Fruit fly (Drosophila melanogaster): Measurements from ENCODE around the gene dsx-c73A.

Gene dsx-c73A

dm6 chr3L:16487812-16488211 is 36.1 kb upstream of the dsx-c73A start:
- TF ChIP-seq h (optimal IDR thresholded peaks at IDR 0.05) = no peak
- no peak for TF ChIP-seq Sin3A (optimal IDR thresholded peaks at IDR 0.05)
- TF ChIP-seq insv (optimal IDR thresholded peaks at IDR 0.05) = no peak
- TF ChIP-seq psq (optimal IDR thresholded peaks at IDR 0.05) = no peak
- no peak for TF ChIP-seq Myc (optimal IDR thresholded peaks at IDR 0.05)
- TF ChIP-seq ttk (optimal IDR thresholded peaks at IDR 0.05) = no peak

DNA sequence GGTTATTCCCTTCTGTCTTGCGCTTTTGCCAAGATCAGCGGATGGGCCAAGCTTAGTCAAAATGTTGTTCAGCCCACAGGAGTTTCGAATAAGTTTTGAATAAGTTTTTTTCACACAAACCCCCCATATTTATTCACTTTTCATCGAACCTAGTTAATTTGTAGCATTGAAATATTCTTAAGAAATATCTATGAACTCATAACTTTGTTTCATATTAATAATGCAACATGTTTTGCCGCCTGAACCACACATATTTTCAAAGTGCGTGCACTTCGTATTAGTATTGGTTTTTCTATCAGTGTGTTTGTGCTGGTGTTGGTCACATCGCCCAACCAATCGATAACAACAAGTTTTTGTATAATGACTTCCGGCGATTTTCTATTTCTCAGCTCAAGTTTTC is 34.7 kb upstream of the dsx-c73A start:
- TF ChIP-seq Myc (optimal IDR thresholded peaks at IDR 0.05) (no peak), insv (optimal IDR thresholded peaks at IDR 0.05) (no peak), h (optimal IDR thresholded peaks at IDR 0.05) (no peak), Sin3A (optimal IDR thresholded peaks at IDR 0.05) (no peak), ttk (optimal IDR thresholded peaks at IDR 0.05) (no peak), psq (optimal IDR thresholded peaks at IDR 0.05) (no peak)

DNA sequence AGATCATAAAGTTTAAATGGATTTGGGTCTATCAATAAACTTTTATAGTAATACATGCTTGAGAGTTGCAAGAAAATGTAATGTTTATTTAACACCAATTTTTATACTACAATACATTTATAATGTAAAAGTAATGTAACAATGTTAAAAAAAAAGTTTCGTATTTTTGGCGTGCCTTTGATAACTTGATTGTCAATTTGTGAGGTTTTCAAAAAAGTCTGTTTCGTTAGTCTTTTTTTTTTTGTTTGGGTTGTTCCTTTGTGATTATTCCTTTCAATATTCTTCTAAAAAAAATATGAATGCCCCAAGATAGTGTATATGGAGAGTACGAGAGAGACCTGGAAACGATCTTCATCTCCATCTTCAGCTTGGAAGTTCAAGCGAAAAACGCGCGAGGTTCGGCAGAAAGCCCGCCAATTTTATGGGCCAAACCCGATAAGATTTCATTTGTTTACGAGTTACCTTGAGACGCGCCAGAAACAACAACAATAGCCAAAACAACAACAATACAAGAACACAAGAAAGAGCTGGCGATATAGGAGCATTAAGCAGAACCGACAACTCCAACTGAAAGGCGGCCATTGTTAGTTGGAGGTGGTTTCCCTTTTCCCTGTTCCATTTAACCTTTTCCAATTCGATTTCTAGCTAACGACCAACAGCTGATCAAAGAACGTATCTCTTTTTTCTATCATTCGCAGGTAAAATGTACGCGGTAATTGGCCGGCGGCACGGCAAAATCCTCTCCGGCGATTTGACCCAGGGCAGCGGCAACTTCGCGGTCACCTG is 33.2 kb upstream of the dsx-c73A start:
- no peak for TF ChIP-seq ttk (optimal IDR thresholded peaks at IDR 0.05)
- TF ChIP-seq Sin3A (optimal IDR thresholded peaks at IDR 0.05) = no peak
- TF ChIP-seq Myc (optimal IDR thresholded peaks at IDR 0.05) = no peak
- no peak for TF ChIP-seq insv (optimal IDR thresholded peaks at IDR 0.05)
- no peak for TF ChIP-seq psq (optimal IDR thresholded peaks at IDR 0.05)
- no peak for TF ChIP-seq h (optimal IDR thresholded peaks at IDR 0.05)

DNA sequence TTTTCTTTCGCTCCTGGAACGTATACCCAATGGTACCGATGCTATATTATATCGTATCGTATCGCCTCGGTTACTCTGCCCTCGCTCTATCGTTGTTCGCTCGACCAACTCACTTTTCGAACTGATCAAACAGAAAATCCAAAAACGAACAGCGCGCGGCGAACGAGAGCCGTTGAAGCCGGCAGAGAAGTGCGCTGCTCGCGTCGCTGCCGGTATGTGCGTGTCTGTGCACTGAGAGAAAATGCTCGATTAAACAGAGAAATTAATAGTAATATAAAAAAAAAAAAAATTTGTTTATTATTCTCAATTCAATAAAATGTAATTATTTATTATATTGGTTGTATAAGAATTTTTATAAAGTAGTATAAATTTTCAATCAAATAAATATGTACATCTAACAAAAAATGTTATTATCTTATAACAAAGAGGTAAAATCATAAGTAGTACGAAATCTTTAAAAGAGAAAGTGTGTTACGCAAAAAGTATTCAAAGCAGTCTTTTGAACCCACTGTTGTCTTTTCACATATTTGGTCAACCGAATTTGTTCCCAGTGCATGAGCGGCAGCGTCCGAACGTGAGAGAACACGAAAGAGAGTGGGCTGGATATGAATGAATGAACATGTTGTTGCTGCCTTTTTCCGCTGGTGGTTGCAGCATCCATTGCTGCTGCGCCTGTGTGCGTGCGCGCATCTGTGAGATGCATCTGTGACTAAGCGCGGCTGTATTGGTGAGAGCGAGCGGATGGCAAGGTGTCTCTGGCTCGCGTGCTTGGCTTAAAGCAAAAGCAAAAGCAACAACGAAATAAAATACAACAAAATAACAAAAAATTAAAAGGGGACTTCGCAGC is 32.0 kb upstream of the dsx-c73A start, which contains the start of gene aos:
Gene aos, minus strand, starts transcription at position 127 of the 847 bp plus-strand sequence.
- no peak for TF ChIP-seq ttk (optimal IDR thresholded peaks at IDR 0.05)
- no peak for TF ChIP-seq Sin3A (optimal IDR thresholded peaks at IDR 0.05)
- TF ChIP-seq h (optimal IDR thresholded peaks at IDR 0.05) = no peak
- TF ChIP-seq psq (optimal IDR thresholded peaks at IDR 0.05) = no peak

DNA sequence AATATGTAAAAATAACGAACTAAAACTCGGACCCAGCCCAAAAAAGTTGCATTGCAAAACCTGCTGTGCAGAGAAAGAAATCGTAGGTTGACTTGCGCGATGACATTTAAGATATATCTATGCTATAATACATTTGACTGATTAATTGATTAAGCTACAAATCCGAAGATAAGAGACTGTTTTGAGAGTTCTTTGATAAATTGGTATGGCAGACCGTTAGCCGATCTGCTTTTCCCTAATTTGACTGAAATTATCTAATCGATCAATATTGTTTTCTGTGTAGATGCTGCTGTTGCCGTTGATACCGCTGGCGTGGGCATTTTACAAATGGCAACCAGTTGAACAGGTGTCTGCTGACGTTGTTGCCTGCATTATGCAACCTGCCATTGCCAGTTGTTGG is 30.4 kb upstream of the dsx-c73A start:
- TF ChIP-seq insv (optimal IDR thresholded peaks at IDR 0.05) (no peak), h (optimal IDR thresholded peaks at IDR 0.05) (no peak), Myc (optimal IDR thresholded peaks at IDR 0.05) (no peak), ttk (optimal IDR thresholded peaks at IDR 0.05) (no peak), Sin3A (optimal IDR thresholded peaks at IDR 0.05) (no peak), psq (optimal IDR thresholded peaks at IDR 0.05) (no peak)

DNA sequence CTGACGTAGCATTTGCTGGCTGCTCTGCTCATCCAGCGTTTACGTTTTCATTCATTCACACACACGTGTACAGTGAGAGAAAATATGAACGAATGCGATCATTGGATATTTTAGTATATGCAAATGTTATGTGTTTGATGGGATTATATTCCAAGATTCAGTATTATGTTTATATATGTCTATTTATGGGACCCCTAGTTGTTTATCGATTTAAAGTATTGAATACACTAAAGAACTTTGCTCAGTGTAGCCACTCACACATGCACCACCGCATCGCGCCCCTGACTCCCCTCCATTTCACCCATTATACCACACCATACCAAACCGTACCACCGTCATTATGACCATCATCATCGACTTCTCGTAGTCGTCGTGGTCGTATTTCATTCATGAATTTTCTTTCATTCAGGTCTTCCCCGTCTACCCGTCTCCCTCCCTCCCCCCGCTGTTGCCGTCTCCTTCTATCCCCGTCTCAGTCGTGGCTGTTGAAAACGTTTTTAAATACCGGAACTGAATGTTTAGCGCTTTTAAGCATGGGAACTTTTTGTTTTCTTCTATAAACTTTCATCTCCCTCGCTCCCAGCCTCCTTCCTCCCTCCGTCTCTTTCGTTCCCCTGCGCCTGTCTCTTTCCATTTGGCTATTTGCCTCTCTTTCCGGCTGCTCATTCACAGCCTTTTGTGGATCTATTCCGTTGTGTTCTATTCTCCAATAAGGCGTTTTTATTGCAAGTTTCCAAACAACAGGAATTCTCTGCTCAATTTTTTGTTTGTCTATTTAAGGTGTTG is 28.8 kb upstream of the dsx-c73A start:
- no peak for TF ChIP-seq insv (optimal IDR thresholded peaks at IDR 0.05)
- no peak for TF ChIP-seq Myc (optimal IDR thresholded peaks at IDR 0.05)
- no peak for TF ChIP-seq psq (optimal IDR thresholded peaks at IDR 0.05)
- no peak for TF ChIP-seq Sin3A (optimal IDR thresholded peaks at IDR 0.05)
- TF ChIP-seq h (optimal IDR thresholded peaks at IDR 0.05) = no peak
- no peak for TF ChIP-seq ttk (optimal IDR thresholded peaks at IDR 0.05)

DNA sequence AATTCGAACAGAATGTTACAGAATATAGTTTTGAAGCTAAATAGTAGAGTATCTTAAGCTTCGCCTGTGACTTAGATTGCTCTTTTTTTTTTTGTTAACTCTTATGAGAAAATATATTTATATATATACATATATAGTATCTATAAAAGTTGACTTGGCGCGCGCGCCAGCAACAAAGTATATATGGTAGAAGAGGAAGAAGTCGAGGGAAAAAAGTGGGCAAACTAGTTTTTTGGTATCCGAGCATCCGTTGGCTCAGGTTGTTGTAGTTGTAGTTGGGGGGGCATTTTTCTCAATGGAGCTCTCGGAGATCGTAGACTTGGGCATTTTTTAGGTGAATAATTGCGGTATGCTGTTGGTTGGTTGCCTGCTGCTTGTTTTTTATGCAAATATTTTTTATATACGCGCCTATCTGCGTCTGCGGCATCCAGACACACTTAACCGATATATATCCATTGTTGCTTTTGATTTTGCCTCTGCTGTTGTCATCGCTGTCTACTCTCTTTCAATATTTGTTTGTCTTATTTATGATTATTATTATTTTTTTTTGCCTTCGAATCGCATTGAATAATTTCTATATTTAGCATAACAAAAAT is 26.9 kb upstream of the dsx-c73A start:
- no peak for TF ChIP-seq h (optimal IDR thresholded peaks at IDR 0.05)
- TF ChIP-seq insv (optimal IDR thresholded peaks at IDR 0.05) = no peak
- TF ChIP-seq Myc (optimal IDR thresholded peaks at IDR 0.05) = no peak
- TF ChIP-seq ttk (optimal IDR thresholded peaks at IDR 0.05) = no peak
- no peak for TF ChIP-seq psq (optimal IDR thresholded peaks at IDR 0.05)
- TF ChIP-seq Sin3A (optimal IDR thresholded peaks at IDR 0.05) = no peak

- no peak for TF ChIP-seq Sin3A (optimal IDR thresholded peaks at IDR 0.05)
- TF ChIP-seq psq (optimal IDR thresholded peaks at IDR 0.05) = no peak
- TF ChIP-seq ttk (optimal IDR thresholded peaks at IDR 0.05) = no peak
- TF ChIP-seq Myc (optimal IDR thresholded peaks at IDR 0.05) = no peak
- no peak for TF ChIP-seq h (optimal IDR thresholded peaks at IDR 0.05)
- no peak for TF ChIP-seq insv (optimal IDR thresholded peaks at IDR 0.05)
Measured at dm6 chr3L:16477730-16478129, 26.0 kb upstream of the dsx-c73A start.

- TF ChIP-seq Myc (optimal IDR thresholded peaks at IDR 0.05) (no peak), h (optimal IDR thresholded peaks at IDR 0.05) (no peak), ttk (optimal IDR thresholded peaks at IDR 0.05) (no peak), psq (optimal IDR thresholded peaks at IDR 0.05) (no peak)
Measured at dm6 chr3L:16477134-16477702, 25.5 kb upstream of the dsx-c73A start.

DNA sequence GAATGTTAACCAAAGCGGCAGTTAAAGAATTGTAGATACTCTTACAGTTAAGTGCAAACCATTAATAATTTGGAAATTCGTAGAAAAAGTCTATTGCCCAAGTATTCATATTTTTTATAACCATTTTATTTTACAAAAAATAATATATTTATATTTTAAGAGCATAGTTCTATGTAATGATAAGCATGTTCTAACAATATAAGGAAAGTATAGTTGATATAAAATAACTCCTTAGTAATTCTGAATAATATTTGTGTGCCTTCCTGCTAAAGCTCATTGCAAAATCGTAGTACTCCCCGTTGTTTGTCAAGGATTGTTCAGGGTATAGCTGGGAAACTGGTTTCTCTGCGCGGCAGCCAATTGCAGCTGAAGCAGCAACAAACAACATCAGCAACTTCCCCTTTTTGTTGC is 25.0 kb upstream of the dsx-c73A start:
- no peak for TF ChIP-seq Sin3A (optimal IDR thresholded peaks at IDR 0.05)
- TF ChIP-seq Myc (optimal IDR thresholded peaks at IDR 0.05) = no peak
- TF ChIP-seq ttk (optimal IDR thresholded peaks at IDR 0.05) = no peak
- no peak for TF ChIP-seq psq (optimal IDR thresholded peaks at IDR 0.05)
- no peak for TF ChIP-seq h (optimal IDR thresholded peaks at IDR 0.05)
- TF ChIP-seq insv (optimal IDR thresholded peaks at IDR 0.05) = no peak

- TF ChIP-seq insv (optimal IDR thresholded peaks at IDR 0.05) = no peak
- no peak for TF ChIP-seq Myc (optimal IDR thresholded peaks at IDR 0.05)
- TF ChIP-seq ttk (optimal IDR thresholded peaks at IDR 0.05) = no peak
- no peak for TF ChIP-seq h (optimal IDR thresholded peaks at IDR 0.05)
- TF ChIP-seq Sin3A (optimal IDR thresholded peaks at IDR 0.05) = no peak
- TF ChIP-seq psq (optimal IDR thresholded peaks at IDR 0.05) = no peak
Measured at dm6 chr3L:16475518-16476126, 23.9 kb upstream of the dsx-c73A start.
